Worm (Caenorhabditis elegans) whole organism, midembryonic: ENCODE measurements around the gene K01H12.4.

Experiments used
- T22C8.4 ChIP-seq: fragments of 200-800 bp; sonication (Bioruptor generic); IDR thresholded peaks from 2 replicates; pipeline ENCODE4 v1.3.6; 2022; ENCODE audit warnings: missing genetic modification characterization, missing compliant biosample characterization
- cog-1 ChIP-seq: sonication (generic microtip); optimal IDR thresholded peaks from 2 replicates; lab custom pipeline; 2016; ENCODE audit warnings: missing genetic modification characterization, missing compliant biosample characterization
- flt-1 ChIP-seq: fragments of 200-800 bp; sonication (Bioruptor generic); IDR thresholded peaks from 2 replicates; pipeline ENCODE4 v1.3.6; 2022; ENCODE audit warnings: missing genetic modification characterization, missing compliant biosample characterization
- klf-2 ChIP-seq: fragments of 200-800 bp; sonication (Bioruptor generic); conservative IDR thresholded peaks from 2 replicates; pipeline ENCODE4 v1.3.6; 2022; ENCODE audit warnings: missing genetic modification reagents, missing genetic modification characterization, missing compliant biosample characterization
- ref-1 ChIP-seq: fragments of 200-800 bp; sonication (Bioruptor generic); conservative IDR thresholded peaks from 2 replicates; pipeline ENCODE4 v1.3.6; 2022; ENCODE audit warnings: missing genetic modification reagents, missing genetic modification characterization, missing compliant biosample characterization
- ztf-23 ChIP-seq: fragments of 200-800 bp; sonication (Bioruptor generic); IDR thresholded peaks from 2 replicates; pipeline ENCODE4 v1.3.6; 2022; ENCODE audit warnings: missing genetic modification reagents, missing genetic modification characterization, missing compliant biosample characterization
- ztf-29 ChIP-seq: fragments of 200-800 bp; sonication (Bioruptor generic); IDR thresholded peaks from 2 replicates; pipeline ENCODE4 v1.3.6; 2022; ENCODE audit warnings: missing genetic modification reagents, missing genetic modification characterization, missing compliant biosample characterization

DNA sequence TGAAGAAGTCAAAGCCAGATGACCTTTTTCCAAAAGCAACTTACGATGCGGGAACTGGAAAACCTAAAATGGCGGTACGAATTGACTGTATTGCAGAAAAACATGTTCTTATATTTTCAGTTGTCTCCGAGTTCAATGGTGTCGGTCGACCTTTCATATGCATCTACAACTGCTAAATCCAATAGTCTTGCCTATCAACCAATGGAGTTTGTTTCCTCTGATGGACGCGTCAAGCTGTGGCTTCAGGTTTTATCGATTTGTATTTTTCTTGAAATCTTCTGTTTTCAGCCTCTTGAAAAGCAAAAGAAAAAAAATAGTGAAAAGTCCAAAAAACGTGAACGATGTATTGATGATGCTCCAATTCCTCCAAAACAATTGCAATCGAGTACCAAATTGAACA, 1.4 kb downstream of the K01H12.4 start:
- TF ChIP-seq cog-1 (tag; lab: Kevin White, UChicago), result no peak
- TF ChIP-seq flt-1, result no peak
- TF ChIP-seq ztf-23 (GFP tag; lab: Robert Waterston, UW), result no peak
- no peak for TF ChIP-seq klf-2 (GFP tag; lab: Robert Waterston, UW)
- no peak for TF ChIP-seq T22C8.4
- no peak for TF ChIP-seq ref-1 (GFP tag; lab: Robert Waterston, UW)
- TF ChIP-seq ztf-29 (GFP tag; lab: Robert Waterston, UW), result no peak
